Worm (Caenorhabditis elegans): Measurements from ENCODE around the gene tin-9.1.

The tin-9.1 gene

ce11 chrIV:7047762-7048178 lies 3.4 kb upstream of the tin-9.1 start (continued):
- TF ChIP-seq rnt-1 (tag; optimal IDR thresholded peaks at IDR 0.05) (peak; percentile 39), ces-1 (GFP tag; optimal IDR thresholded peaks at IDR 0.05) (no peak), aha-1 (tag; optimal IDR thresholded peaks at IDR 0.05) (no peak), alr-1 (tag; optimal IDR thresholded peaks at IDR 0.05; ENCODE audit: borderline replicate concordance) (no peak), ceh-90 (tag; optimal IDR thresholded peaks at IDR 0.05) (no peak), lsy-2 (tag; optimal IDR thresholded peaks at IDR 0.05) (peak; percentile 66 to 67), dpl-1 (GFP tag; optimal IDR thresholded peaks at IDR 0.05) (peak in 2 of 3 experiments; percentile 28 to 60), nhr-90 (tag; optimal IDR thresholded peaks at IDR 0.05; ENCODE audit: poor library complexity) (peak; percentile 83), sup-37 (GFP tag; optimal IDR thresholded peaks at IDR 0.05) (peak; percentile 27), zip-4 (GFP tag; optimal IDR thresholded peaks at IDR 0.05) (peak; percentile 0), ets-5 (GFP tag; IDR thresholded peaks at IDR 0.05) (no peak), lin-13 (GFP tag; optimal IDR thresholded peaks at IDR 0.05) (peak; percentile 48), ama-1 (optimal IDR thresholded peaks at IDR 0.05) (peak; percentile 69), egl-13 (tag; optimal IDR thresholded peaks at IDR 0.05) (no peak), nhr-19 (GFP tag; conservative IDR thresholded peaks at IDR 0.05) (peak; percentile 83), skn-1 (tag; optimal IDR thresholded peaks at IDR 0.05) (peak; percentile 9), irx-1 (tag; optimal IDR thresholded peaks at IDR 0.05) (peak; percentile 67), ceh-88 (GFP tag; IDR thresholded peaks at IDR 0.05) (no peak), lin-14 (GFP tag; optimal IDR thresholded peaks at IDR 0.05) (peak; percentile 88), tlp-1 (tag; optimal IDR thresholded peaks at IDR 0.05) (no peak), lin-39 (tag; optimal IDR thresholded peaks at IDR 0.05) (no peak), ceh-63 (GFP tag; optimal IDR thresholded peaks at IDR 0.05) (no peak), snpc-4 (tag; optimal IDR thresholded peaks at IDR 0.05) (peak; percentile 27), nhr-237 (tag; optimal IDR thresholded peaks at IDR 0.05) (no peak), mef-2 (tag; optimal IDR thresholded peaks at IDR 0.05) (peak; percentile 16), zag-1 (tag; optimal IDR thresholded peaks at IDR 0.05) (no peak), aly-2 (tag; optimal IDR thresholded peaks at IDR 0.05) (no peak), swsn-7 (tag; optimal IDR thresholded peaks at IDR 0.05) (peak; percentile 49), Y116A8C.19 (tag; optimal IDR thresholded peaks at IDR 0.05; ENCODE audit: borderline replicate concordance) (no peak), snu-23 (GFP tag; optimal IDR thresholded peaks at IDR 0.05) (peak; percentile 91), nhr-11 (tag; optimal IDR thresholded peaks at IDR 0.05) (no peak), fkh-10 (GFP tag; optimal IDR thresholded peaks at IDR 0.05) (no peak)

ce11 chrIV:7046641-7047361 lies 2.4 kb upstream of the tin-9.1 start:
- TF ChIP-seq nhr-47 (tag; optimal IDR thresholded peaks at IDR 0.05) = peak; percentile 51
- TF ChIP-seq mep-1 (tag; optimal IDR thresholded peaks at IDR 0.05) = peak; percentile 46
- TF ChIP-seq lsy-2 (tag; optimal IDR thresholded peaks at IDR 0.05) = peak in 1 of 2 experiments; percentile 37
- TF ChIP-seq swsn-7 (tag; optimal IDR thresholded peaks at IDR 0.05) = peak; percentile 29
- TF ChIP-seq fkh-8 (tag; optimal IDR thresholded peaks at IDR 0.05) = peak; percentile 63
- TF ChIP-seq nhr-71 (tag; optimal IDR thresholded peaks at IDR 0.05) = peak; percentile 76
- peak; percentile 56 for TF ChIP-seq lin-14 (GFP tag; optimal IDR thresholded peaks at IDR 0.05)
- peak; percentile 18 for TF ChIP-seq sox-4 (tag; optimal IDR thresholded peaks at IDR 0.05)
- TF ChIP-seq nhr-20 (tag; optimal IDR thresholded peaks at IDR 0.05) = peak; percentile 74
- peak; percentile 96 for TF ChIP-seq nhr-19 (GFP tag; conservative IDR thresholded peaks at IDR 0.05)
- TF ChIP-seq ztf-4 (tag; optimal IDR thresholded peaks at IDR 0.05) = peak; percentile 38
- no peak for TF ChIP-seq unc-98 (GFP tag; IDR thresholded peaks at IDR 0.05)
- TF ChIP-seq hpl-2 (GFP tag; optimal IDR thresholded peaks at IDR 0.05) = no peak
- peak; percentile 33; the same call in 1 of the 2 replicates for TF ChIP-seq grh-1 (GFP tag; IDR thresholded peaks at IDR 0.05)
- peak; percentile 13 for TF ChIP-seq pax-3 (tag; optimal IDR thresholded peaks at IDR 0.05)
- peak; percentile 66 for TF ChIP-seq snu-23 (GFP tag; optimal IDR thresholded peaks at IDR 0.05)
- no peak for TF ChIP-seq egl-13 (tag; optimal IDR thresholded peaks at IDR 0.05)
- no peak for TF ChIP-seq dpl-1 (GFP tag; optimal IDR thresholded peaks at IDR 0.05)
- no peak for TF ChIP-seq lin-15B (tag; optimal IDR thresholded peaks at IDR 0.05)
- TF ChIP-seq zip-4 (GFP tag; optimal IDR thresholded peaks at IDR 0.05) = no peak
